Worm (Caenorhabditis elegans): Measurements from ENCODE around the gene fbxa-118.

ce11 chrV:19822093-19822492 lies 45.0 kb upstream of the fbxa-118 start, which contains the start of gene Y116F11B.17:
- TF ChIP-seq him-1 (tag; optimal IDR thresholded peaks at IDR 0.05) (no peak), W03F9.2 (tag; optimal IDR thresholded peaks at IDR 0.05) (no peak), dao-5 (tag; optimal IDR thresholded peaks at IDR 0.05) (no peak)
